Fruit fly (Drosophila melanogaster) Kc167 (cell line): ENCODE measurements around the gene CG9855.

Source experiments
- Myc ChIP-seq: fragments of >200 bp; optimal IDR thresholded peaks from 2 replicates; lab custom pipeline; 2017; ENCODE audit warnings: missing external identifiers
- Sin3A ChIP-seq: fragments of >200 bp; optimal IDR thresholded peaks from 2 replicates; lab custom pipeline; 2018; ENCODE audit warnings: missing external identifiers
- h ChIP-seq: fragments of >200 bp; optimal IDR thresholded peaks from 3 replicates; lab custom pipeline; 2018; ENCODE audit warnings: missing external identifiers
- insv ChIP-seq: fragments of >200 bp; optimal IDR thresholded peaks from 3 replicates; lab custom pipeline; 2018; ENCODE audit warnings: missing external identifiers
- psq ChIP-seq: fragments of >200 bp; optimal IDR thresholded peaks from 2 replicates; lab custom pipeline; 2017; ENCODE audit warnings: missing external identifiers
- ttk ChIP-seq: sonication (Bioruptor generic); optimal IDR thresholded peaks from 2 replicates; lab custom pipeline; 2017; ENCODE audit warnings: missing external identifiers

The CG9855 gene

DNA sequence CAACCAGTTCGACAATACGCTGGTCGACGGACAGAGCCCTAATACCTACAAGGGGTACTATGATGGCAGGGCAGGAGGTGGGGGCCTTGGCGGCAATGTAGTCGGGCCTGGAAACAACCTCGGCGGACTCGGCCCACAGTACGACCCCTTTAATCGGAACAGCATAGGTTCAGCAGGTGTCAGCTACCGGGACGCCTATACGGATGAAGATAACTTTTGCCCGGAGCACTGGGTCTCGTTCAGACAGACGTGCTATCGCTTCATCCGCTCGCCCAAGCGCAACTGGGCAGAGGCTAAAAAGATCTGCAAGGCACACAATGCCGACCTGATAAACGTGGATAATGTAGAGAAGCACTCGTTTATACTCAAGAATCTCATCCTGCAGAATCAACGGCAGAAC lies 15.5 kb downstream of the CG9855 start:
- TF ChIP-seq h (lab: Kevin White, UChicago) (no peak), ttk (lab: Kevin White, UChicago) (no peak), Sin3A (no peak), Myc (no peak), psq (lab: Kevin White, UChicago) (no peak), insv (lab: Kevin White, UChicago) (no peak)

DNA sequence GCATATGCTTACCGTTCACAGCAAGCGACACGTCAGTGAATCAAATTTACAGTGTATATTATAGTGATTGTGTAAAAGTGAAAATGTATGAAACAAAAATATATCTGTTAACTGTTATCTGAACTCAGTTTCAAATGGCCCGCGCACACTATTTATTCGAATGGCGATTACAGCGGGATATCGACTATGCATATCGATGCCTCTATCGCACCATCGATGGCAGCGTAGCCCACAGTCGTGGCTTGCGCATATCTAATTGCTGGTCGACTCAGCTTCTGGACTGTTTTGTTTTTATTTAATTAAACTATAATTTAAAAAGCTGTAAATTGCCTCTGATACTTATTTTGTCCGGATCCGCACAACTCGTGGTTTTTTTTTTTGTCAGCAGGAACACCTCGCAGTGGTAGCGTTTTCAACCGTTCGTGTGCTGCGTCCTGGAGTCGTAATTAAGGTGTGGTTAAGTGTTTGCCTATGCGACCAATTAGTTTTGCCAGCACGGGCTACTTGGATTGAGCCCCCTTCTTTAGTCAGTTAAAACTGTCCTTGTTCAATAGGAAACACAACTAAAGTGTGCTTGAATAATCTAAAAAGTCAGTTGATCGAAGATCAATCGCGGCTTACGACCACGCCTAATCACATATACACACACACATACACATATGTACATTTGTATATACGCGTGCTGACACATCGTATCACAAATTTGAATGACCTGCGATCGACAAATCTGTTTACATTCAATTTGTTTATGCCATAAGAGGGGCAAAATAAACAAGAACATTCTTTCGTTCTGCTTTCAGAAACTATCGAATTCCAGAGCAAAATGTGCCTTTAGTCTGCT lies 16.4 kb downstream of the CG9855 start, which contains the start of gene Cont:
Gene Cont (plus strand): TSS at position 228 of the 841 bp plus-strand sequence.
- no peak for TF ChIP-seq insv (lab: Kevin White, UChicago)
- no peak for TF ChIP-seq psq (lab: Kevin White, UChicago)
- no peak for TF ChIP-seq h (lab: Kevin White, UChicago)
- no peak for TF ChIP-seq Sin3A
- TF ChIP-seq Myc: no peak
- TF ChIP-seq ttk (lab: Kevin White, UChicago): no peak

DNA sequence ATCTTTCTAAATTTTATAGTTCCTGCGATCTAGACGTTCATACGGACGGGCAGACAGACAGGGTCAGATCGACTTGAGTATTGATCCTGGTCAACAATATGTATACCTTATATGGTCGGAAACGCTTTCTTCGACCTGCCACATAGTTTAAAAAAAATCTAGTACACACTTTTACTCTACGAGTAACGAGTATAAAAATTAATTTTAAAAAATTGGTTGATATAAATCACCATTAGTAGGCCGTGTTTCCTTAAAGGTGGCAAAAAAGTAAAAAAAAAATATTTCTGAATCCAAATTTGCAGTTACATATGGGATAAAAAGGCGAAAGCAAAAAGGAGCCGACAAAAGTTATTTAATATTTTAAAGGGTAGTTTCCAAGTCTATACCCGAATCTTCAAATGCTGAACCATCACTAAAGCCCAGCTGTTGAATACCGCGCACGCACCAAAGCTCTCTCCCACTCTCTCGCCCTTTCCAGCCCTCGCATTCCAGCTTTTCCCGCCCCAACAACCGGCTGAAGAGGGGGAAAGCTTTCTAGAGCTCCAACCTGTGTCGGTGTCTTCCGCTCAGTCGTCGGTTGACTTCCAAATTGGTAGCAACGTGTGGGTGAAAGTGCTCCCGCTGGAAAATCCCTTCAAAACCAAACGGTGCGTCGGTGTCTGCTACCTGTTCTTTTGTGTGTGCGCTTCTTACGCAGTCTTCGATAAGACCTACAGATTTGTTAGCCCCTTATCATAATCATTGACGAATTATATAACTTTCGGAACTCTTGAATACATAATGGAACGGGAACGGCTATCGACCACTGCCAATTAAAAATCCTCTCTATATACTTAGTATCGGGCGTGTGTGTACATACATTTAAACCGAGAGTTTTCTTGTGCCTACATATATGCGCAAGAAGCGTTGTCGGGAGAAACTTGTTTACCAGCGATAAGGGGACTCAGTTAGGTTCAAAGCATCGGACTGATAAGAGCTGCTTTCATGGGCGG lies 19.0 kb downstream of the CG9855 start, which contains the start of gene Sfxn1-3:
Gene Sfxn1-3 (plus strand): TSS at position 238 of the 992 bp plus-strand sequence.
- TF ChIP-seq ttk (lab: Kevin White, UChicago): no peak
- TF ChIP-seq psq (lab: Kevin White, UChicago): no peak
- no peak for TF ChIP-seq insv (lab: Kevin White, UChicago)
- TF ChIP-seq Myc: no peak
- no peak for TF ChIP-seq h (lab: Kevin White, UChicago)
- no peak for TF ChIP-seq Sin3A

DNA sequence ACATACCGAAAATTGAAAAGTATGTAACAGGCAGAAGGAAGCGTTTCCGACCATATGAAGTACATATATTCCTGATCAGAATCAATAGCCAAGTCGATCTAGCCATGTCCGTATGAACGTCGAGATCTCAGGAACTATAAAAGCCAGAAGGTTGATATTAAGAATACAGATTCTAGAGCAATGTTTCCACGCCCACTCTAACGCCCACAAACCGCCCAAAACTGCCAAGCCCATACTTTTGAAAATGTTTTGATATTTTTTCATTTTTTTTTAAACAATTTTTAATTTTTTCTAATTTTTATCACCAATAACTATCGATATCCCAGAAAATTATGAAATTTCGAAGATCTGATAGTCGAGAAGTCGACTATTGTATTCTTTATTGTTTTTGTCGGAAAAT lies 35.7 kb downstream of the CG9855 start:
- TF ChIP-seq insv (lab: Kevin White, UChicago): no peak
- no peak for TF ChIP-seq ttk (lab: Kevin White, UChicago)
- TF ChIP-seq h (lab: Kevin White, UChicago): no peak

DNA sequence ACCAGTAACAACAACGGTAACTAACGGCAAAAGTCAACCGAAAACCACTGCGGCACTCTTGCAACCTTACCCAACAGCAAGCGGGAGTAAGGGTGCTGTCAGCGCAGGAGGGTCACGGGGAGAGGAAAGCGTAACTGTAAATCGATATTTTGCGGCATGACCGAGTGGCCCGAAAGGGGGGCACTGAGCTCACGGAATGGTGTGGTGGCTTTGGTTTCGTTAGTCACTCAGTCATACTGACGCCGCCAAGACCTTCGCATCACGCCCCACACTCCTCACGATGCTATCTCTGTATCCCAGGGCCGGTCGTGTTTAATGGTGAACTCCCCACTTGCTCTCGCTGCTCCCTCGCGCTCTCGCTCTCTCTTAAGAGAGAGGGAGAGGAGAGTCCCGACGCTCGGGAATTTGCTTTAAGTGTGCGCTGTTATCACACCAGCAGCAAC lies 37.0 kb downstream of the CG9855 start:
- no peak for TF ChIP-seq h (lab: Kevin White, UChicago)
- TF ChIP-seq ttk (lab: Kevin White, UChicago): no peak
- no peak for TF ChIP-seq insv (lab: Kevin White, UChicago)
- no peak for TF ChIP-seq psq (lab: Kevin White, UChicago)
- TF ChIP-seq Sin3A: no peak

DNA sequence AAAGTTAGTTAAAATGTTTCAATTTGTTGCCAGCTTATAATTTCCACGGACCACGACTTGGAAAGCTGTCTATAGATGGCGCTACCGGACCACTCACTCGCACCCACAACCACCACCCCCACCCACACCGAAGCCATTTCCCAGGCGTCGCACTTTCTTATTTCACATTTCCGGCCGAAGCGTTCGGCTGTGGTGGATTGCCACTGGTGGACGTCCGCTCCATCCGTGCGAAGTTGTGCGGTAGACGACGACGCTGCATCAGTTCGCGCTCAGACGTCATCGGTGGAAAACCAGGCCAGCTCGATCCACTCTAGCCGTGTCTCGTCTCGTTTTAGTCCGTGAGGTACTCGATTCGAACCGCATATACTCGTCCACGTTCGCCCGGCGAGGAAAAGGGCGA lies 38.0 kb downstream of the CG9855 start, which contains the start of gene CG1090:
Gene CG1090 (plus strand): TSS at position 259 of the 400 bp plus-strand sequence.
- TF ChIP-seq h (lab: Kevin White, UChicago) (no peak), ttk (lab: Kevin White, UChicago) (no peak), Myc (no peak), Sin3A (no peak), psq (lab: Kevin White, UChicago) (no peak), insv (lab: Kevin White, UChicago) (no peak)

DNA sequence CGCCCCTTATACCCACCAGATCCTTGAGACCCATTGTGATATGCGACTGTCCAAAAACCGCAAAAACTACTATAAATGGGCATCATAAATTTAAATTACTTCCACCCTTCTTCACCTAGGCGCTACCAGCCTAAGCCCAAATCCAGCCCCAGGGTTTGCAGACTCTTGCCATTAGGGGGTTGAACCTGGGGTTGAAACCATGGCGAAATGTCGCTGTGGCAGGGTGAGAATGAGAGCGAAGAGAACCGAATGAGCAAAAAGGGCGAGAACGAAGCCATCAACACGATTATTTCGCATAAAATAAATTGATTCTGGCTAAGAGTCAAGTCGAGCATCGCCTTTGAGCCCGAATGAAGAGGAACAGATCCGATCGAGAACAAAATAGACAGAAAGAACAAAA lies 44.1 kb downstream of the CG9855 start:
- TF ChIP-seq Myc: no peak
- TF ChIP-seq insv (lab: Kevin White, UChicago): no peak
- TF ChIP-seq h (lab: Kevin White, UChicago): no peak
- no peak for TF ChIP-seq psq (lab: Kevin White, UChicago)
- no peak for TF ChIP-seq Sin3A
- no peak for TF ChIP-seq ttk (lab: Kevin White, UChicago)

DNA sequence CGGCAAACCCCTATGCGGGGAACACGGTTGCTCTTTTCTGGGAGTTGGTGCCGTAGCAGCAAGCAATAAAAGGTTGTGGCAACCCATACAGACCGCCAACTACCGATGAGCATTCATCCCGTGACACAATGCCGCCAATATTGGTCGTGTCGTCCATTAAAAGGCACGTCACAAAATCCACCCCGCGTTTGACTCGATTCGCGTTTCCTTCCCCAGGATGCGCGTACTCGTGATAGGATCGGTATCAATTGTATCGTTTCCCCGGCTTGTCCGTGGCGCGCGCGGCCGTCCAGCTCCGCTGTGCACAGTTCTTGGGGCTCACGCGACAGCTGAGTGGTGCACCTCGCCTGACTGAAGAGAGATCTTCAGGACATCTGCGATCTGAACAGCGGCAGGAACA lies 47.5 kb downstream of the CG9855 start:
- TF ChIP-seq psq (lab: Kevin White, UChicago): no peak
- TF ChIP-seq Myc: no peak
- no peak for TF ChIP-seq Sin3A
- TF ChIP-seq h (lab: Kevin White, UChicago): no peak
- TF ChIP-seq insv (lab: Kevin White, UChicago): no peak
- TF ChIP-seq ttk (lab: Kevin White, UChicago): no peak

DNA sequence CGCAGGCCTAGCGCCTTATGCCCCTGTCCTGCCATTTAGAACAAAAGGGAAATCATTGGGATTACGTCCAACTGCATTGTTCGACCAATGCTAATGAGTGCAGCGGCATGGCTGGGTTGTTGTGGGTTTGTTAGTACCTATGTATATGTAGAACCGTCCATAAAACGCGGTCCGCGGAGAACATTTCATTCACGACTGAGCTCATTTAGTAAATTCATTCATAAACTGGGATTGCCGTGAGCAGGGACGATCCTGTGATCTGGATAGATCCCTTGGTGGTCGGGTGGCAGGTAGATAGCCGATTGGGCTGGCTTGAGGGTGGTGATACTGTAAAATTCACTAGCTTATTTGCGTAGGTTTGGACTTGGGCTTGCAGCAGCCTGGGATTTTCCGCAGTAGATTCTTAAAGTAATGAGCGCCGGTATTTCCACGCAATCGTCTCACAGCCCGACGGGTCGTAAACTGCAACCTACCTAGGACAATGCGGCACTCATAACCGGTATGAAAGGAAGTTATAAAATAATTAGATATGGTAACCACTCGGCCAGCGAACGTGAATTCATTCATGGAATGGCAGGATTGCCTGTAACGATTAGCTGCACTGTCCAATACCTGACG lies 49.4 kb downstream of the CG9855 start:
- no peak for TF ChIP-seq h (lab: Kevin White, UChicago)
- no peak for TF ChIP-seq insv (lab: Kevin White, UChicago)
- no peak for TF ChIP-seq psq (lab: Kevin White, UChicago)
- TF ChIP-seq Sin3A: no peak
- TF ChIP-seq Myc: no peak
- TF ChIP-seq ttk (lab: Kevin White, UChicago): no peak

DNA sequence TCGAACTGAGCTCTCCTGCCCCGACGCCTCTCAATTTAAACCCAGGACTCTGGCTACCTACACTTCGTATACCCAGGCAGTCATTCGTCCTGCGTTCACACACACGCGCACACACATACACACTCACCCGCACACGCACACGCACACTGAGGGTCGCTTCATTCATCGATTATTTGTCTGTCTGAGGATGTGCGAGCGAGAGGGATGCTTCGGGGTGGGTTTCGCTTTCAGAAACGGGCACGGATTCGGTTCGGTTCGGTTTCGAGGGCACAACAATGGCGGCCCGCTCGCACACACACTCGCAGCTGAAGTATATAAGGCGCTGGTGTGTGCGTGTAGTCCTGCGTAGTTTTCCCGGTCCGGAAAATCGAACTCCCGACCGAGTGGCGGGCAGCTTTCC lies 51.0 kb downstream of the CG9855 start, which contains the start of gene hkb:
Gene hkb (minus strand): TSS at position 11 of the 400 bp plus-strand sequence.
- TF ChIP-seq ttk (lab: Kevin White, UChicago): no peak
- no peak for TF ChIP-seq Myc
- no peak for TF ChIP-seq Sin3A
- no peak for TF ChIP-seq psq (lab: Kevin White, UChicago)
- no peak for TF ChIP-seq insv (lab: Kevin White, UChicago)
- no peak for TF ChIP-seq h (lab: Kevin White, UChicago)
